Fruit fly (Drosophila melanogaster): Measurements from ENCODE around the gene CG32365.

Gene CG32365

DNA sequence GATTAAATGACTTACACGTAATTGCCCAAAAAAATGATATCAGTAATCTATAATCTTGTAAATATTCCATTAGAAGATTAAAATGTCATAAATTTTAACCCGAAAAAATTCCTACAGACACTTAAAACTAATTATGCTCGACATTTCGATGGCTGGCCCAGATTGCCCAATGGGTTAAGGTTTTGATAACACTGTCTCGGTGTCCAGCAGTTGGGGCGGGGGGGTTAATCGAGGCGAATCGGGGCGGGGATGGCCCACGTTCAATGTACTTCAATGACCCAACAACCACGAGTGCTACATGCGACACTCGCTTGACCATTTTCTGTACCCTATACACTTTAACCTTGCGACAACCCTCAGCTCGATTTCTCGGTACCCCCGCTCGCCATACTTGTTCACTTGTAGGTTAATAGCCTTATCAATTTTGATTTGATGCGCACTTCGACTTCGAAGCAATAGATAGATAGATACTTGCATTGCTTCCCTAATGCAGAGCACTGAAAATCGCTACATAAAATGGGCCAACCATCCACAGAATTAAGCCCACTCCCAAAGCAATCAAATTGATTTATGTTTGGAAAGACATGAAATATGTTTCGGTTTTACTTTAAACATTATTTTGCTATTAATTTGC, 16.5 kb upstream of the CG32365 start (continued):
- no peak for TF ChIP-seq ab (GFP tag; optimal IDR thresholded peaks at IDR 0.05)
- no peak for TF ChIP-seq CG42726 (GFP tag; IDR thresholded peaks at IDR 0.05; ENCODE audit: partially characterized antibody)
- TF ChIP-seq tgo (GFP tag; IDR thresholded peaks at IDR 0.05), result no peak
- no peak for TF ChIP-seq dm (GFP tag; optimal IDR thresholded peaks at IDR 0.05)
- TF ChIP-seq nau (GFP tag; optimal IDR thresholded peaks at IDR 0.05), result no peak
- TF ChIP-seq tio (GFP tag; optimal IDR thresholded peaks at IDR 0.05), result no peak
- TF ChIP-seq CG3163 (GFP tag; optimal IDR thresholded peaks at IDR 0.05), result no peak
- TF ChIP-seq rib (GFP tag; IDR thresholded peaks at IDR 0.05), result no peak
- no peak for TF ChIP-seq CG16779 (GFP tag; IDR thresholded peaks at IDR 0.05)
- TF ChIP-seq Lpt (GFP tag; optimal IDR thresholded peaks at IDR 0.05), result no peak
- TF ChIP-seq z (GFP tag; IDR thresholded peaks at IDR 0.05), result no peak
- TF ChIP-seq dysf (GFP tag; IDR thresholded peaks at IDR 0.05), result no peak
- no peak for TF ChIP-seq HmgD (GFP tag; optimal IDR thresholded peaks at IDR 0.05)
- TF ChIP-seq CG2129 (GFP tag; IDR thresholded peaks at IDR 0.05; ENCODE audit: partially characterized antibody), result no peak
- no peak for TF ChIP-seq CrebB (tag; optimal IDR thresholded peaks at IDR 0.05)
- TF ChIP-seq her (GFP tag; optimal IDR thresholded peaks at IDR 0.05), result no peak
- 0 out of 2 replicates have a peak, but pooled peaks have one; percentile 15 for TF ChIP-seq GATAe (GFP tag; conservative IDR thresholded peaks at IDR 0.05)
- no peak for TF ChIP-seq peb (GFP tag; IDR thresholded peaks at IDR 0.05)
- no peak for TF ChIP-seq ttk (GFP tag; IDR thresholded peaks at IDR 0.05)
- TF ChIP-seq Dref (GFP tag; IDR thresholded peaks at IDR 0.05), result no peak
- TF ChIP-seq sd (tag; optimal IDR thresholded peaks at IDR 0.05), result peak; percentile 88
- no peak for TF ChIP-seq Nf-YC (tag; optimal IDR thresholded peaks at IDR 0.05)
- TF ChIP-seq btn (GFP tag; optimal IDR thresholded peaks at IDR 0.05), result no peak
- TF ChIP-seq bsh (GFP tag; optimal IDR thresholded peaks at IDR 0.05), result no peak
- no peak for TF ChIP-seq tna (GFP tag; IDR thresholded peaks at IDR 0.05; ENCODE audit: partially characterized antibody)
- 0 out of 2 replicates have a peak, but pooled peaks have one; percentile 18 for TF ChIP-seq Atf6 (GFP tag; IDR thresholded peaks at IDR 0.05)
- no peak for TF ChIP-seq CG11456 (GFP tag; IDR thresholded peaks at IDR 0.05)
- no peak for TF ChIP-seq CG4820 (GFP tag; optimal IDR thresholded peaks at IDR 0.05)
- TF ChIP-seq HHEX (GFP tag; optimal IDR thresholded peaks at IDR 0.05), result no peak
- TF ChIP-seq CG15011 (GFP tag; optimal IDR thresholded peaks at IDR 0.05), result no peak
- TF ChIP-seq Oli (tag; optimal IDR thresholded peaks at IDR 0.05), result no peak
- TF ChIP-seq knrl (GFP tag; IDR thresholded peaks at IDR 0.05; ENCODE audit: partially characterized antibody), result no peak
- peak; percentile 71; the same call in 1 of the 3 replicates for TF ChIP-seq CG2199 (GFP tag; IDR thresholded peaks at IDR 0.05)
- peak in 1 of 2 experiments; percentile 98 for TF ChIP-seq Hr78 (GFP tag; optimal IDR thresholded peaks at IDR 0.05)
- no peak for TF ChIP-seq CG8944 (GFP tag; optimal IDR thresholded peaks at IDR 0.05)
- no peak for TF ChIP-seq CG5180 (GFP tag; optimal IDR thresholded peaks at IDR 0.05)
- TF ChIP-seq CG12219 (GFP tag; optimal IDR thresholded peaks at IDR 0.05), result no peak
- no peak for TF ChIP-seq CG2120 (GFP tag; optimal IDR thresholded peaks at IDR 0.05)
- peak; percentile 69 for TF ChIP-seq crol (GFP tag; IDR thresholded peaks at IDR 0.05)
- TF ChIP-seq CG32767 (GFP tag; IDR thresholded peaks at IDR 0.05), result no peak
- no peak for TF ChIP-seq en (GFP tag; optimal IDR thresholded peaks at IDR 0.05)
- no peak for TF ChIP-seq mam (GFP tag; optimal IDR thresholded peaks at IDR 0.05)
- TF ChIP-seq CG14667 (GFP tag; IDR thresholded peaks at IDR 0.05), result no peak
- TF ChIP-seq CG7963 (GFP tag; IDR thresholded peaks at IDR 0.05; ENCODE audit: partially characterized antibody), result no peak
- TF ChIP-seq sna (GFP tag; IDR thresholded peaks at IDR 0.05; ENCODE audit: partially characterized antibody), result no peak
- TF ChIP-seq exex (tag; optimal IDR thresholded peaks at IDR 0.05), result peak; percentile 87
- TF ChIP-seq sima (GFP tag; optimal IDR thresholded peaks at IDR 0.05), result no peak
- TF ChIP-seq gro (GFP tag; optimal IDR thresholded peaks at IDR 0.05), result no peak
- no peak for TF ChIP-seq CG13287 (GFP tag; IDR thresholded peaks at IDR 0.05; ENCODE audit: partially characterized antibody)
- TF ChIP-seq CkIIα-i1 (GFP tag; IDR thresholded peaks at IDR 0.05), result no peak
- no peak for TF ChIP-seq pum (GFP tag; optimal IDR thresholded peaks at IDR 0.05)

All from whole organism, embryonic.